Fruit fly (Drosophila melanogaster): ENCODE results near the gene CG34289.

Gene CG34289

dm6 chr3R:23507376-23507775, at the start of gene CG34289:
TSS of gene CG34289 (minus strand) at chr3R:23507476.
- TF ChIP-seq CG7045 (GFP tag; optimal IDR thresholded peaks at IDR 0.05) (no peak), kay (GFP tag; ENCODE audit: borderline replicate concordance) (no peak), CG14711 (tag; optimal IDR thresholded peaks at IDR 0.05) (no peak)

- TF ChIP-seq tj (GFP tag; optimal IDR thresholded peaks at IDR 0.05) (no peak), cnc (optimal IDR thresholded peaks at IDR 0.05) (no peak), CG5204 (GFP tag; optimal IDR thresholded peaks at IDR 0.05) (no peak), ovo (GFP tag; optimal IDR thresholded peaks at IDR 0.05) (no peak), Mnt (GFP tag; optimal IDR thresholded peaks at IDR 0.05) (no peak), Crg-1 (GFP tag; optimal IDR thresholded peaks at IDR 0.05) (no peak), toe (GFP tag; optimal IDR thresholded peaks at IDR 0.05) (no peak), CG7101 (tag; optimal IDR thresholded peaks at IDR 0.05) (no peak), Hr96 (GFP tag; optimal IDR thresholded peaks at IDR 0.05) (no peak), Clk (GFP tag; optimal IDR thresholded peaks at IDR 0.05) (no peak), CG14711 (tag; optimal IDR thresholded peaks at IDR 0.05) (no peak), CG33017 (tag; optimal IDR thresholded peaks at IDR 0.05) (no peak), bab1 (GFP tag; optimal IDR thresholded peaks at IDR 0.05) (no peak), CG12768 (GFP tag; optimal IDR thresholded peaks at IDR 0.05) (no peak)
These were observed 49.6 kb upstream of the CG34289 start, which contains the start of gene CG10164 for dm6 chr3R:23556843-23557242. TSS of gene CG10164 (minus strand) at chr3R:23556943.

- TF ChIP-seq CG14711 (tag; optimal IDR thresholded peaks at IDR 0.05) (no peak), toe (GFP tag; optimal IDR thresholded peaks at IDR 0.05) (no peak), tj (GFP tag; optimal IDR thresholded peaks at IDR 0.05) (no peak), CG7101 (tag; optimal IDR thresholded peaks at IDR 0.05) (no peak), cic (GFP tag; optimal IDR thresholded peaks at IDR 0.05) (no peak), Crg-1 (GFP tag; optimal IDR thresholded peaks at IDR 0.05) (no peak), CG1620 (GFP tag; optimal IDR thresholded peaks at IDR 0.05) (no peak), Hr96 (GFP tag; optimal IDR thresholded peaks at IDR 0.05) (no peak), bab1 (GFP tag; optimal IDR thresholded peaks at IDR 0.05) (no peak), CG12768 (GFP tag; optimal IDR thresholded peaks at IDR 0.05) (no peak), Clk (GFP tag; optimal IDR thresholded peaks at IDR 0.05) (no peak), Mnt (GFP tag; optimal IDR thresholded peaks at IDR 0.05) (no peak), CG7045 (GFP tag; optimal IDR thresholded peaks at IDR 0.05) (no peak), ovo (GFP tag; optimal IDR thresholded peaks at IDR 0.05) (no peak), CG5204 (GFP tag; optimal IDR thresholded peaks at IDR 0.05) (no peak), cnc (optimal IDR thresholded peaks at IDR 0.05) (no peak), CG11617 (GFP tag; optimal IDR thresholded peaks at IDR 0.05) (no peak), kay (GFP tag; ENCODE audit: borderline replicate concordance) (no peak), CG33017 (tag; optimal IDR thresholded peaks at IDR 0.05) (no peak)
These were observed 31.5 kb upstream of the CG34289 start, which contains the start of gene Ugt303B2 for dm6 chr3R:23538719-23539145. TSS of gene Ugt303B2 (minus strand) at chr3R:23538908.

dm6 chr3R:23536610-23537009, 29.3 kb upstream of the CG34289 start, which contains the start of gene Ugt303B1:
TSS of gene Ugt303B1 (minus strand) at chr3R:23536710.
- TF ChIP-seq Crg-1 (GFP tag; optimal IDR thresholded peaks at IDR 0.05) (no peak), CG1620 (GFP tag; optimal IDR thresholded peaks at IDR 0.05) (no peak), cnc (optimal IDR thresholded peaks at IDR 0.05) (no peak), CG14711 (tag; optimal IDR thresholded peaks at IDR 0.05) (no peak), ovo (GFP tag; optimal IDR thresholded peaks at IDR 0.05) (no peak), tj (GFP tag; optimal IDR thresholded peaks at IDR 0.05) (no peak)

- no peak for TF ChIP-seq tj (GFP tag; optimal IDR thresholded peaks at IDR 0.05)
- TF ChIP-seq cic (GFP tag; optimal IDR thresholded peaks at IDR 0.05), result peak; percentile 85
- TF ChIP-seq CG5204 (GFP tag; optimal IDR thresholded peaks at IDR 0.05), result no peak
- peak; percentile 58 for TF ChIP-seq CG33017 (tag; optimal IDR thresholded peaks at IDR 0.05)
- TF ChIP-seq CG7101 (tag; optimal IDR thresholded peaks at IDR 0.05), result peak; percentile 1
- no peak for TF ChIP-seq Clk (GFP tag; optimal IDR thresholded peaks at IDR 0.05)
- no peak for TF ChIP-seq Hr96 (GFP tag; optimal IDR thresholded peaks at IDR 0.05)
- TF ChIP-seq toe (GFP tag; optimal IDR thresholded peaks at IDR 0.05), result no peak
- TF ChIP-seq kay (GFP tag; ENCODE audit: borderline replicate concordance), result peak; percentile 35
- peak; percentile 46 for TF ChIP-seq CG12768 (GFP tag; optimal IDR thresholded peaks at IDR 0.05)
- TF ChIP-seq pad (GFP tag; optimal IDR thresholded peaks at IDR 0.05), result no peak
- TF ChIP-seq ovo (GFP tag; optimal IDR thresholded peaks at IDR 0.05), result no peak
- peak; percentile 5 for TF ChIP-seq CG11617 (GFP tag; optimal IDR thresholded peaks at IDR 0.05)
- no peak for TF ChIP-seq cnc (optimal IDR thresholded peaks at IDR 0.05)
- TF ChIP-seq Mnt (GFP tag; optimal IDR thresholded peaks at IDR 0.05), result peak; percentile 22
- TF ChIP-seq bab1 (GFP tag; optimal IDR thresholded peaks at IDR 0.05), result no peak
- TF ChIP-seq CG1620 (GFP tag; optimal IDR thresholded peaks at IDR 0.05), result no peak
- peak; percentile 5 for TF ChIP-seq CG7045 (GFP tag; optimal IDR thresholded peaks at IDR 0.05)
- TF ChIP-seq Crg-1 (GFP tag; optimal IDR thresholded peaks at IDR 0.05), result no peak
- TF ChIP-seq CG14711 (tag; optimal IDR thresholded peaks at IDR 0.05), result no peak
These were observed 27.3 kb upstream of the CG34289 start, which contains the start of gene Ugt303B3 for dm6 chr3R:23534609-23535008. TSS of gene Ugt303B3 (minus strand) at chr3R:23534767.

- TF ChIP-seq CG1620 (GFP tag; optimal IDR thresholded peaks at IDR 0.05) (no peak), Crg-1 (GFP tag; optimal IDR thresholded peaks at IDR 0.05) (no peak), cic (GFP tag; optimal IDR thresholded peaks at IDR 0.05) (no peak), CG5204 (GFP tag; optimal IDR thresholded peaks at IDR 0.05) (no peak), pad (GFP tag; optimal IDR thresholded peaks at IDR 0.05) (no peak), CG14711 (tag; optimal IDR thresholded peaks at IDR 0.05) (no peak), kay (GFP tag; ENCODE audit: borderline replicate concordance) (no peak), CG11617 (GFP tag; optimal IDR thresholded peaks at IDR 0.05) (no peak), bab1 (GFP tag; optimal IDR thresholded peaks at IDR 0.05) (no peak), CG12768 (GFP tag; optimal IDR thresholded peaks at IDR 0.05) (no peak), toe (GFP tag; optimal IDR thresholded peaks at IDR 0.05) (no peak)
These were observed 23.6 kb upstream of the CG34289 start, which contains the start of gene CG10175 for dm6 chr3R:23530886-23531285. TSS of gene CG10175 (minus strand) at chr3R:23530986.

Data from whole organism, adult.